Worm (Caenorhabditis elegans): Measurements from ENCODE around the gene col-145.

- no peak for TF ChIP-seq mdl-1 (tag; optimal IDR thresholded peaks at IDR 0.05)
- no peak for TF ChIP-seq unc-39 (tag; optimal IDR thresholded peaks at IDR 0.05)
Observed at ce11 chrV:9155616-9156015, 7.2 kb downstream of the col-145 start.
